Fruit fly (Drosophila melanogaster) whole organism: ENCODE measurements around the gene bond.

Experiments
- CG8478 ChIP-seq: fragments of >200 bp; optimal IDR thresholded peaks from 2 replicates; lab custom pipeline; 2018; ENCODE audit warnings: inconsistent platforms
- Dll ChIP-seq: fragments of >200 bp; optimal IDR thresholded peaks from 2 replicates; lab custom pipeline; 2017
- EcR ChIP-seq, 2 experiments: fragments of >200 bp; optimal IDR thresholded peaks; 2 replicates each; lab custom pipeline; 2017; ENCODE audit warnings: missing biosample characterization in 2 of 2, missing genetic modification characterization in 2 of 2, missing genetic modification reagents in 2 of 2
- pan ChIP-seq: fragments of >200 bp; optimal IDR thresholded peaks from 2 replicates; lab custom pipeline; 2017
- psq ChIP-seq: fragments of >200 bp; optimal IDR thresholded peaks from 2 replicates; lab custom pipeline; 2017
- usp ChIP-seq: fragments of >200 bp; optimal IDR thresholded peaks from 2 replicates; lab custom pipeline; 2017; ENCODE audit warnings: missing biosample characterization, missing genetic modification characterization, mixed read lengths

The bond gene

dm6 chr3R:22540686-22541085, 9.8 kb upstream of the bond start:
- no peak for TF ChIP-seq pan (lab: Kevin White, UChicago)
- no peak for TF ChIP-seq Dll
- TF ChIP-seq CG8478 (lab: Kevin White, UChicago) = no peak
- TF ChIP-seq psq (lab: Kevin White, UChicago) = no peak
- no peak for TF ChIP-seq EcR (GFP tag; optimal IDR thresholded peaks at IDR 0.05; lab: Kevin White, UChicago)
- no peak for TF ChIP-seq usp (GFP tag; lab: Kevin White, UChicago)

dm6 chr3R:22542773-22543411, 7.6 kb upstream of the bond start:
- TF ChIP-seq usp (GFP tag; lab: Kevin White, UChicago) (no peak), Dll (no peak), pan (lab: Kevin White, UChicago) (no peak), CG8478 (lab: Kevin White, UChicago) (no peak), EcR (GFP tag; optimal IDR thresholded peaks at IDR 0.05; lab: Kevin White, UChicago) (no peak)

dm6 chr3R:22546017-22546416, 4.5 kb upstream of the bond start:
- TF ChIP-seq usp (GFP tag; lab: Kevin White, UChicago) = no peak
- TF ChIP-seq psq (lab: Kevin White, UChicago) = no peak
- TF ChIP-seq EcR (GFP tag; optimal IDR thresholded peaks at IDR 0.05; lab: Kevin White, UChicago) = no peak
- no peak for TF ChIP-seq pan (lab: Kevin White, UChicago)
- TF ChIP-seq Dll = no peak
- TF ChIP-seq CG8478 (lab: Kevin White, UChicago) = no peak

- TF ChIP-seq usp (GFP tag; lab: Kevin White, UChicago) = no peak
- no peak for TF ChIP-seq CG8478 (lab: Kevin White, UChicago)
- no peak for TF ChIP-seq EcR (GFP tag; optimal IDR thresholded peaks at IDR 0.05; lab: Kevin White, UChicago)
- no peak for TF ChIP-seq psq (lab: Kevin White, UChicago)
- no peak for TF ChIP-seq Dll
- TF ChIP-seq pan (lab: Kevin White, UChicago) = no peak
Observed at dm6 chr3R:22547585-22548022, 2.9 kb upstream of the bond start, which contains the start of gene AdipoR. AdipoR (minus strand) TSS chr3R:22547846.

- TF ChIP-seq Dll (no peak), EcR (GFP tag; optimal IDR thresholded peaks at IDR 0.05; lab: Kevin White, UChicago) (no peak), pan (lab: Kevin White, UChicago) (no peak), usp (GFP tag; lab: Kevin White, UChicago) (no peak), psq (lab: Kevin White, UChicago) (no peak), CG8478 (lab: Kevin White, UChicago) (no peak)
Observed at dm6 chr3R:22552686-22553085, 2.2 kb downstream of the bond start.

- TF ChIP-seq usp (GFP tag; lab: Kevin White, UChicago) = no peak
- no peak for TF ChIP-seq CG8478 (lab: Kevin White, UChicago)
- TF ChIP-seq pan (lab: Kevin White, UChicago) = no peak
- TF ChIP-seq psq (lab: Kevin White, UChicago) = no peak
- no peak for TF ChIP-seq Dll
Observed at dm6 chr3R:22557100-22557741, 6.7 kb downstream of the bond start.

dm6 chr3R:22558398-22558797, 7.9 kb downstream of the bond start:
- TF ChIP-seq usp (GFP tag; lab: Kevin White, UChicago) = no peak

- no peak for TF ChIP-seq EcR (GFP tag; optimal IDR thresholded peaks at IDR 0.05; lab: Kevin White, UChicago)
- TF ChIP-seq Dll = no peak
- no peak for TF ChIP-seq pan (lab: Kevin White, UChicago)
- TF ChIP-seq CG8478 (lab: Kevin White, UChicago) = no peak
- TF ChIP-seq psq (lab: Kevin White, UChicago) = no peak
- TF ChIP-seq usp (GFP tag; lab: Kevin White, UChicago) = no peak
Observed at dm6 chr3R:22560224-22560623, 9.7 kb downstream of the bond start.

dm6 chr3R:22562502-22562901, 12.0 kb downstream of the bond start, which contains the start of gene sit:
sit (minus strand) TSS chr3R:22562572.
- TF ChIP-seq CG8478 (lab: Kevin White, UChicago) = no peak
- TF ChIP-seq usp (GFP tag; lab: Kevin White, UChicago) = no peak
- no peak for TF ChIP-seq pan (lab: Kevin White, UChicago)
- TF ChIP-seq Dll = no peak
- TF ChIP-seq psq (lab: Kevin White, UChicago) = no peak
- no peak for TF ChIP-seq EcR (GFP tag; optimal IDR thresholded peaks at IDR 0.05; lab: Kevin White, UChicago)

dm6 chr3R:22564076-22564475, 13.6 kb downstream of the bond start:
- TF ChIP-seq pan (lab: Kevin White, UChicago) (no peak), EcR (GFP tag; optimal IDR thresholded peaks at IDR 0.05; lab: Kevin White, UChicago) (no peak), usp (GFP tag; lab: Kevin White, UChicago) (no peak), CG8478 (lab: Kevin White, UChicago) (no peak), Dll (no peak)

- no peak for TF ChIP-seq psq (lab: Kevin White, UChicago)
- no peak for TF ChIP-seq usp (GFP tag; lab: Kevin White, UChicago)
- TF ChIP-seq Dll = no peak
- no peak for TF ChIP-seq pan (lab: Kevin White, UChicago)
- no peak for TF ChIP-seq EcR (GFP tag; optimal IDR thresholded peaks at IDR 0.05; lab: Kevin White, UChicago)
- no peak for TF ChIP-seq CG8478 (lab: Kevin White, UChicago)
Observed at dm6 chr3R:22564707-22565106, 14.2 kb downstream of the bond start.

dm6 chr3R:22565732-22566131, 15.3 kb downstream of the bond start:
- TF ChIP-seq CG8478 (lab: Kevin White, UChicago) (no peak), usp (GFP tag; lab: Kevin White, UChicago) (no peak), EcR (GFP tag; optimal IDR thresholded peaks at IDR 0.05; lab: Kevin White, UChicago) (no peak), Dll (no peak), psq (lab: Kevin White, UChicago) (no peak), pan (lab: Kevin White, UChicago) (no peak)
